Fruit fly (Drosophila melanogaster): ENCODE measurements around the gene sturkopf.

DNA sequence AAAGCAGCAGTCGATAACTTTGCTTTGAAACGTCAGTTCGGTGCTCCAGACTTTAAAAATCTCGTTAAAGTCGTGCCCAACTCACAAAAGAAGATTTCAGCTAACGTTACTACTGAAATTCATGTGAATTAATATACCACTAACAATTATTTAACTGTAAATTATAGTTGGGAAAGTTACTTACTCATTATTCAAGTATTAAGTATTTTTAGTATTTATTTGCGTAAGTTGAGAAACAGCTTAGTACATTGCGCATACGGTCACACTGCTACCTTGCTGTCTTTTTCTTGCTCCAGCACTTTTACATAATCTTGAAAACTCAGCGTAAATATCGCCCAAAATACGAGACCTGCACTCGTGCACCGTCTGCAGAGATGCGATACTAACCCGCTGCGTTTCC lies 16.5 kb upstream of the sturkopf start, which contains the start of gene ND-ACP:
- TF ChIP-seq CG13204 (GFP tag; optimal IDR thresholded peaks at IDR 0.05) (no peak), Snoo (tag; optimal IDR thresholded peaks at IDR 0.05) (no peak), EcR (GFP tag; optimal IDR thresholded peaks at IDR 0.05) (no peak), Pif1B (GFP tag; optimal IDR thresholded peaks at IDR 0.05) (no peak), CG8301 (tag; optimal IDR thresholded peaks at IDR 0.05) (no peak)

Data from whole organism, pupa.